Worm (Caenorhabditis elegans) whole organism, L1 larva: ENCODE results near the gene acbp-7.

Experiments
- C16A3.4 ChIP-seq: fragments of 150-350 bp; optimal IDR thresholded peaks from 2 replicates; lab custom pipeline; 2014; ENCODE audit warnings: missing biosample characterization, missing genetic modification characterization
- F16B12.6 ChIP-seq: fragments of 150-350 bp; optimal IDR thresholded peaks from 2 replicates; lab custom pipeline; 2014; ENCODE audit warnings: missing biosample characterization, missing genetic modification characterization
- Y116A8C.19 ChIP-seq: sonication (generic microtip); optimal IDR thresholded peaks from 2 replicates; lab custom pipeline; 2016; ENCODE audit warnings: missing compliant biosample characterization, missing genetic modification characterization, borderline replicate concordance
- aha-1 ChIP-seq: fragments of 150-350 bp; optimal IDR thresholded peaks from 2 replicates; lab custom pipeline; 2014; ENCODE audit warnings: missing biosample characterization, missing genetic modification characterization
- aly-2 ChIP-seq: fragments of 150-350 bp; optimal IDR thresholded peaks from 2 replicates; lab custom pipeline; 2014; ENCODE audit warnings: missing biosample characterization, missing genetic modification characterization
- blmp-1 ChIP-seq: fragments of 150-350 bp; optimal IDR thresholded peaks from 2 replicates; lab custom pipeline; 2014; ENCODE audit warnings: missing biosample characterization, missing genetic modification characterization
- ceh-82 ChIP-seq, 3 experiments: fragments of 150-350 bp in 1 of 3; sonication (generic microtip) in 2 of 3; optimal IDR thresholded peaks; 2 replicates each; lab custom pipeline; 2014 to 2017; ENCODE audit warnings: missing biosample characterization in 3 of 3, missing genetic modification characterization in 3 of 3
- ceh-90 ChIP-seq: sonication (generic microtip); optimal IDR thresholded peaks from 2 replicates; lab custom pipeline; 2016; ENCODE audit warnings: missing genetic modification characterization, missing compliant biosample characterization
- dpl-1 ChIP-seq, 3 experiments: fragments of 150-350 bp in 2 of 3; sonication (generic microtip) in 1 of 3; optimal IDR thresholded peaks; 2 replicates each; lab custom pipeline; 2014 to 2017; ENCODE audit warnings: missing biosample characterization in 3 of 3, missing genetic modification characterization in 3 of 3, missing genetic modification reagents in 3 of 3
- efl-1 ChIP-seq, 4 experiments: fragments of 150-350 bp; optimal IDR thresholded peaks in 3 of 4; peaks in 1 of 4; 1 replicate in 1 of 4; 2 replicates in 3 of 4; lab custom pipeline; 2014; ENCODE audit warnings: missing biosample characterization in 2 of 4, missing genetic modification characterization in 2 of 4, missing genetic modification reagents in 2 of 4
- efl-3 ChIP-seq: fragments of 200-800 bp; sonication (Bioruptor generic); optimal IDR thresholded peaks from 2 replicates; lab custom pipeline; 2018; ENCODE audit warnings: mild to moderate bottlenecking, missing genetic modification characterization, missing compliant biosample characterization
- elt-2 ChIP-seq: sonication (generic microtip); optimal IDR thresholded peaks from 2 replicates; lab custom pipeline; 2016; ENCODE audit warnings: missing genetic modification characterization, mild to moderate bottlenecking, inconsistent platforms, missing compliant biosample characterization, missing genetic modification reagents
- elt-3 ChIP-seq, 6 experiments: fragments of 150-350 bp in 1 of 6; sonication (generic microtip); optimal IDR thresholded peaks; 2 replicates each; lab custom pipeline; 2017 to 2018; ENCODE audit warnings: missing biosample characterization in 6 of 6, missing genetic modification characterization in 6 of 6, inconsistent platforms in 1 of 6
- fkh-4 ChIP-seq: sonication (generic microtip); optimal IDR thresholded peaks from 2 replicates; lab custom pipeline; 2016; ENCODE audit warnings: missing compliant biosample characterization, missing genetic modification characterization, borderline replicate concordance
- hlh-4 ChIP-seq: sonication (generic microtip); optimal IDR thresholded peaks from 2 replicates; lab custom pipeline; 2016; ENCODE audit warnings: mild to moderate bottlenecking, missing genetic modification characterization, missing compliant biosample characterization
- hpl-2 ChIP-seq: fragments of 150-350 bp; optimal IDR thresholded peaks from 2 replicates; lab custom pipeline; 2014; ENCODE audit warnings: missing biosample characterization, missing genetic modification reagents, missing genetic modification characterization
- lin-15B ChIP-seq: fragments of 150-350 bp; sonication (generic microtip); optimal IDR thresholded peaks from 3 replicates; lab custom pipeline; 2014; ENCODE audit warnings: missing biosample characterization, missing genetic modification characterization
- lin-35 ChIP-seq, 2 experiments: fragments of 150-350 bp; optimal IDR thresholded peaks; 2 replicates each; lab custom pipeline; 2014; ENCODE audit warnings: missing biosample characterization in 2 of 2, missing genetic modification characterization in 2 of 2, missing genetic modification reagents in 2 of 2
- lir-3 ChIP-seq: sonication (generic microtip); optimal IDR thresholded peaks from 2 replicates; lab custom pipeline; 2016; ENCODE audit warnings: mild to moderate bottlenecking, missing genetic modification characterization, moderate library complexity, missing compliant biosample characterization; ENCODE audit not compliant: poor library complexity
- mab-9 ChIP-seq: fragments of 200-800 bp; sonication (Bioruptor generic); IDR thresholded peaks from 2 replicates; pipeline ENCODE4 v1.3.6; 2022; ENCODE audit warnings: missing genetic modification reagents, missing genetic modification characterization, missing compliant biosample characterization
- mep-1 ChIP-seq: fragments of 150-350 bp; optimal IDR thresholded peaks from 2 replicates; lab custom pipeline; 2014; ENCODE audit warnings: missing biosample characterization, missing genetic modification characterization
- nhr-11 ChIP-seq: fragments of 150-350 bp; optimal IDR thresholded peaks from 2 replicates; lab custom pipeline; 2014; ENCODE audit warnings: missing biosample characterization, missing genetic modification characterization
- nhr-12 ChIP-seq: sonication (generic microtip); optimal IDR thresholded peaks from 2 replicates; lab custom pipeline; 2017; ENCODE audit warnings: missing biosample characterization, missing genetic modification characterization
- nhr-20 ChIP-seq: sonication (generic microtip); optimal IDR thresholded peaks from 2 replicates; lab custom pipeline; 2016; ENCODE audit warnings: mild to moderate bottlenecking, missing genetic modification characterization, missing compliant biosample characterization
- nhr-237 ChIP-seq: fragments of 150-350 bp; optimal IDR thresholded peaks from 2 replicates; lab custom pipeline; 2014; ENCODE audit warnings: missing biosample characterization, missing genetic modification characterization
- nhr-28 ChIP-seq: fragments of 150-350 bp; optimal IDR thresholded peaks from 2 replicates; lab custom pipeline; 2014; ENCODE audit warnings: missing biosample characterization, missing genetic modification characterization
- nhr-47 ChIP-seq: sonication (generic microtip); optimal IDR thresholded peaks from 2 replicates; lab custom pipeline; 2016; ENCODE audit warnings: mild to moderate bottlenecking, missing genetic modification characterization, moderate library complexity, missing compliant biosample characterization
- nhr-76 ChIP-seq: sonication (generic microtip); optimal IDR thresholded peaks from 2 replicates; lab custom pipeline; 2017; ENCODE audit warnings: missing biosample characterization, missing genetic modification characterization
- nhr-77 ChIP-seq: fragments of 150-350 bp; optimal IDR thresholded peaks from 2 replicates; lab custom pipeline; 2014; ENCODE audit warnings: missing biosample characterization, missing genetic modification characterization
- nhr-84 ChIP-seq: sonication (generic microtip); optimal IDR thresholded peaks from 2 replicates; lab custom pipeline; 2017; ENCODE audit warnings: missing biosample characterization, missing genetic modification characterization
- nhr-85 ChIP-seq: sonication (generic microtip); peaks from one replicate; lab custom pipeline; 2016; ENCODE audit warnings: missing genetic modification characterization, inconsistent platforms, missing compliant biosample characterization
- nhr-90 ChIP-seq: sonication (generic microtip); optimal IDR thresholded peaks from 2 replicates; lab custom pipeline; 2016; ENCODE audit warnings: mild to moderate bottlenecking, missing genetic modification characterization, missing compliant biosample characterization; ENCODE audit not compliant: poor library complexity
- pag-3 ChIP-seq: sonication (generic microtip); optimal IDR thresholded peaks from 2 replicates; lab custom pipeline; 2017; ENCODE audit warnings: missing genetic modification characterization, mild to moderate bottlenecking, missing compliant biosample characterization, antibody characterized with exemption, borderline replicate concordance; ENCODE audit not compliant: insufficient read depth
- pax-3 ChIP-seq: fragments of 200-800 bp; sonication (Bioruptor generic); optimal IDR thresholded peaks from 2 replicates; lab custom pipeline; 2018; ENCODE audit warnings: mild to moderate bottlenecking, missing genetic modification characterization, moderate library complexity, missing compliant biosample characterization
- snpc-4 ChIP-seq: fragments of 150-350 bp; optimal IDR thresholded peaks from 2 replicates; lab custom pipeline; 2014; ENCODE audit warnings: missing biosample characterization, missing genetic modification characterization
- snu-23 ChIP-seq: sonication (generic microtip); optimal IDR thresholded peaks from 2 replicates; lab custom pipeline; 2016; ENCODE audit warnings: missing genetic modification characterization, missing compliant biosample characterization
- sox-4 ChIP-seq: sonication (generic microtip); optimal IDR thresholded peaks from 2 replicates; lab custom pipeline; 2016; ENCODE audit warnings: missing genetic modification characterization, missing compliant biosample characterization
- sptf-1 ChIP-seq: fragments of 150-350 bp; optimal IDR thresholded peaks from 2 replicates; lab custom pipeline; 2014; ENCODE audit warnings: missing biosample characterization, missing genetic modification characterization
- tbx-2 ChIP-seq: sonication (generic microtip); optimal IDR thresholded peaks from 2 replicates; lab custom pipeline; 2016; ENCODE audit warnings: missing genetic modification characterization, missing compliant biosample characterization
- tlp-1 ChIP-seq: fragments of 150-350 bp; optimal IDR thresholded peaks from 2 replicates; lab custom pipeline; 2014; ENCODE audit warnings: missing biosample characterization, missing genetic modification characterization
- unc-130 ChIP-seq: fragments of 150-350 bp; optimal IDR thresholded peaks from 2 replicates; lab custom pipeline; 2017; ENCODE audit warnings: missing biosample characterization, missing genetic modification characterization, inconsistent platforms
- unc-86 ChIP-seq: sonication (generic microtip); optimal IDR thresholded peaks from 2 replicates; lab custom pipeline; 2016; ENCODE audit warnings: missing genetic modification characterization, missing compliant biosample characterization
- unc-98 ChIP-seq: fragments of 200-800 bp; sonication (Bioruptor generic); IDR thresholded peaks from 2 replicates; pipeline ENCODE4 v1.3.6; 2022; ENCODE audit warnings: missing genetic modification characterization, missing compliant biosample characterization
- xbp-1 ChIP-seq: sonication (generic microtip); optimal IDR thresholded peaks from 2 replicates; lab custom pipeline; 2016; ENCODE audit warnings: missing genetic modification characterization, missing compliant biosample characterization

acbp-7 gene

ce11 chrIII:4856109-4856508, 18.6 kb downstream of the acbp-7 start, which contains the start of gene C35D10.7:
Gene C35D10.7, plus strand, starts transcription at chrIII:4856193.
- no peak for TF ChIP-seq unc-98 (GFP tag; lab: Robert Waterston, UW)
- TF ChIP-seq nhr-237 (tag; lab: Kevin White, UChicago) = no peak
- TF ChIP-seq F16B12.6 (tag; lab: Kevin White, UChicago) = no peak
- TF ChIP-seq unc-86 (tag; lab: Kevin White, UChicago) = no peak
- no peak for TF ChIP-seq lir-3 (tag; lab: Kevin White, UChicago)
- no peak for TF ChIP-seq blmp-1 (tag; lab: Kevin White, UChicago)
- TF ChIP-seq nhr-77 (tag; lab: Kevin White, UChicago) = no peak
- no peak for TF ChIP-seq xbp-1 (tag; lab: Kevin White, UChicago)
- TF ChIP-seq elt-3 (tag; optimal IDR thresholded peaks at IDR 0.05; lab: Kevin White, UChicago) = no peak
- no peak for TF ChIP-seq sptf-1 (tag; lab: Kevin White, UChicago)
- no peak for TF ChIP-seq ceh-90 (tag; lab: Kevin White, UChicago)
- no peak for TF ChIP-seq nhr-76 (tag; lab: Kevin White, UChicago)
- TF ChIP-seq nhr-84 (tag; lab: Kevin White, UChicago) = no peak
- no peak for TF ChIP-seq lin-35 (GFP tag; optimal IDR thresholded peaks at IDR 0.05; lab: Kevin White, UChicago)
- TF ChIP-seq unc-130 = no peak
- TF ChIP-seq aly-2 = no peak

- TF ChIP-seq pag-3 (tag; lab: Kevin White, UChicago) (no peak), mep-1 (tag; lab: Kevin White, UChicago) (no peak), snpc-4 (tag; lab: Kevin White, UChicago) (no peak), mab-9 (GFP tag; lab: Robert Waterston, UW) (no peak), aha-1 (tag; lab: Kevin White, UChicago) (no peak), nhr-11 (tag; lab: Kevin White, UChicago) (no peak), nhr-76 (tag; lab: Kevin White, UChicago) (no peak), sptf-1 (tag; lab: Kevin White, UChicago) (no peak), hlh-4 (tag; lab: Kevin White, UChicago) (no peak), Y116A8C.19 (tag; lab: Kevin White, UChicago) (no peak), C16A3.4 (tag; lab: Kevin White, UChicago) (no peak), nhr-28 (tag; lab: Kevin White, UChicago) (no peak)
- TF ChIP-seq, all 84 proteins: peak for 0
Observed at ce11 chrIII:4856992-4857391, 19.5 kb downstream of the acbp-7 start.

- TF ChIP-seq lin-15B (tag; lab: Kevin White, UChicago) (no peak), efl-1 (optimal IDR thresholded peaks at IDR 0.05; lab: Kevin White, UChicago) (no peak), efl-1 (GFP tag; optimal IDR thresholded peaks at IDR 0.05 in 1 of 2; lab: Kevin White, UChicago) (peak in 1 of 2 experiments; percentile 76)
Observed at ce11 chrIII:4859039-4859438, 21.5 kb downstream of the acbp-7 start, which contains the start of gene C35D10.6. Gene C35D10.6, plus strand, starts transcription at chrIII:4859339.

DNA sequence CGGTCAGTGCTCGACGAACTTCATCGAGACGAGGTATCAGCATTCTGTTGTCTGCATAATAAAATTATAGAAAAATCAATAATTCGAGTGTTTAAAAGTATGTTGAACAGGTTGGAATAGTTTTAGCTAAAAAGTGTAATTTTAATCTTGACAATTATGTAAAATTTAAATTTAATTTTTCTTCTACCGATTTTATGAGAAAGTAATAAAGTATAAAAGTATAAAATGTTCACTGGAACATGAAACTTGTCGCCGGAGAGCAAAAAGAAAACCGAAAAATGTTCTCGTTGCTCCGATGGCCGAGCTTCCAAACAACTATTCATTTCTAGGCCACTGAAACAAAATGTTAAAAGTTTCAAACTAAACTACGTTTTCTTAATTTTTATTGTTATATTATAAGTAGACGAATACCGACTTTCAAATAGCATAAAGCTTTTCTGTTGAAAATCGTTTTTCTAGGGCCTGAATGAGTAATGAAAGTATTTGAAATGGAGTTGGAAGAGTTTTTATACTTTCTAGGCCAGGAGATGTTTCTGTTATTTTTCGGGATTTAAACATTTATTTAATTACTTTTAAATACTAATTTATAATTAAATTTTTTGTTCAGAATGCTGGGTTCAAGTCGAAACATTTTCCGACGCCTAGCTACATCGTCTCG, 24.3 kb downstream of the acbp-7 start, which contains the start of the genes C35D10.10 and C35D10.5:
TSS of gene C35D10.10 (minus strand) at position 51 of the 658 bp plus-strand sequence.
TSS of gene C35D10.5 (plus strand) at position 608 of the 658 bp plus-strand sequence.
- peak; percentile 4 for TF ChIP-seq snu-23 (GFP tag; lab: Kevin White, UChicago)
- no peak for TF ChIP-seq efl-1 (optimal IDR thresholded peaks at IDR 0.05; lab: Kevin White, UChicago)
- peak in 1 of 2 experiments; percentile 27 for TF ChIP-seq efl-1 (GFP tag; optimal IDR thresholded peaks at IDR 0.05 in 1 of 2; lab: Kevin White, UChicago)
- no peak for TF ChIP-seq efl-3 (GFP tag; lab: Kevin White, UChicago)
- TF ChIP-seq nhr-47 (tag; lab: Kevin White, UChicago) = peak; percentile 42
- no peak for TF ChIP-seq hpl-2 (GFP tag; lab: Kevin White, UChicago)
- no peak for TF ChIP-seq nhr-85 (tag; lab: Kevin White, UChicago)
- TF ChIP-seq pag-3 (tag; lab: Kevin White, UChicago) = no peak
- peak; percentile 12 for TF ChIP-seq nhr-20 (tag; lab: Kevin White, UChicago)
- no peak for TF ChIP-seq pax-3 (tag; lab: Kevin White, UChicago)
- TF ChIP-seq mab-9 (GFP tag; lab: Robert Waterston, UW) = no peak
- TF ChIP-seq elt-2 (tag; lab: Kevin White, UChicago) = no peak
- TF ChIP-seq ceh-82 (tag; optimal IDR thresholded peaks at IDR 0.05; lab: Kevin White, UChicago) = no peak
- TF ChIP-seq sox-4 (tag; lab: Kevin White, UChicago) = no peak
- TF ChIP-seq lir-3 (tag; lab: Kevin White, UChicago) = peak; percentile 62
- TF ChIP-seq dpl-1 (GFP tag; optimal IDR thresholded peaks at IDR 0.05; lab: Kevin White, UChicago) = peak in 2 of 3 experiments; percentile 4 to 17
- peak; percentile 20 for TF ChIP-seq tbx-2 (tag; lab: Kevin White, UChicago)
- TF ChIP-seq nhr-90 (tag; lab: Kevin White, UChicago) = peak; percentile 48
- no peak for TF ChIP-seq fkh-4 (tag; lab: Kevin White, UChicago)
- TF ChIP-seq nhr-12 (tag; lab: Kevin White, UChicago) = no peak
- TF ChIP-seq nhr-76 (tag; lab: Kevin White, UChicago) = no peak
- no peak for TF ChIP-seq lin-35 (GFP tag; optimal IDR thresholded peaks at IDR 0.05; lab: Kevin White, UChicago)
- no peak for TF ChIP-seq tlp-1 (tag; lab: Kevin White, UChicago)
